Worm (Caenorhabditis elegans) whole organism, L4 larva: ENCODE measurements around the gene ZK822.1.

Source experiments
- aly-2 ChIP-seq: sonication (generic microtip); optimal IDR thresholded peaks from 2 replicates; lab custom pipeline; 2018; ENCODE audit warnings: missing biosample characterization, missing genetic modification characterization
- ama-1 ChIP-seq: fragments of 150-350 bp; optimal IDR thresholded peaks from 2 replicates; lab custom pipeline; 2014; ENCODE audit warnings: inconsistent platforms, mixed read lengths
- egl-27 ChIP-seq: sonication (generic microtip); optimal IDR thresholded peaks from 3 replicates; lab custom pipeline; 2017; ENCODE audit warnings: missing biosample characterization, missing genetic modification reagents, missing genetic modification characterization
- fkh-10 ChIP-seq: fragments of 150-350 bp; optimal IDR thresholded peaks from 2 replicates; lab custom pipeline; 2014; ENCODE audit warnings: missing biosample characterization, missing genetic modification reagents, missing genetic modification characterization
- fos-1 ChIP-seq: fragments of 150-350 bp; optimal IDR thresholded peaks from 2 replicates; lab custom pipeline; 2014; ENCODE audit warnings: missing biosample characterization, missing genetic modification characterization
- lsy-2 ChIP-seq, 2 experiments: fragments of 150-350 bp in 1 of 2; sonication (generic microtip) in 1 of 2; optimal IDR thresholded peaks; 2 replicates each; lab custom pipeline; 2014 to 2017; ENCODE audit warnings: missing biosample characterization in 2 of 2, missing genetic modification characterization in 2 of 2
- mdl-1 ChIP-seq, 2 experiments: fragments of 150-350 bp in 1 of 2; sonication (generic microtip) in 1 of 2; optimal IDR thresholded peaks; 2 replicates each; lab custom pipeline; 2014 to 2017; ENCODE audit warnings: missing biosample characterization in 2 of 2, missing genetic modification characterization in 2 of 2
- nhr-11 ChIP-seq: fragments of 150-350 bp; optimal IDR thresholded peaks from 2 replicates; lab custom pipeline; 2014; ENCODE audit warnings: missing biosample characterization, missing genetic modification characterization
- nhr-111 ChIP-seq: fragments of 200-800 bp; sonication (Bioruptor generic); optimal IDR thresholded peaks from 2 replicates; lab custom pipeline; 2018; ENCODE audit warnings: mild to moderate bottlenecking, missing genetic modification characterization, missing compliant biosample characterization
- nhr-28 ChIP-seq: fragments of 150-350 bp; optimal IDR thresholded peaks from 2 replicates; lab custom pipeline; 2014; ENCODE audit warnings: missing biosample characterization, missing genetic modification characterization
- nhr-77 ChIP-seq: fragments of 150-350 bp; optimal IDR thresholded peaks from 2 replicates; lab custom pipeline; 2014; ENCODE audit warnings: missing biosample characterization, missing genetic modification characterization
- pha-4 ChIP-seq, 2 experiments: fragments of 150-350 bp in 1 of 2; fragments of 200-800 bp in 1 of 2; sonication (Bioruptor generic) in 1 of 2; IDR thresholded peaks in 1 of 2; optimal IDR thresholded peaks in 1 of 2; 2 replicates each; pipeline versions ENCODE4 v1.3.6 to Lab custom; 2014 to 2022; ENCODE audit warnings: missing genetic modification characterization in 2 of 2, missing genetic modification reagents in 2 of 2, missing biosample characterization in 1 of 2, missing compliant biosample characterization in 1 of 2
- pqm-1 ChIP-seq: sonication (generic microtip); optimal IDR thresholded peaks from 2 replicates; lab custom pipeline; 2017; ENCODE audit warnings: missing biosample characterization, missing genetic modification characterization
- snpc-4 ChIP-seq: fragments of 150-350 bp; optimal IDR thresholded peaks from 2 replicates; lab custom pipeline; 2014; ENCODE audit warnings: missing biosample characterization, missing genetic modification characterization

ce11 chrIV:11952612-11953299 lies 30.8 kb upstream of the ZK822.1 start, which contains the start of gene gdh-1:
- TF ChIP-seq nhr-77 (tag; lab: Kevin White, UChicago) (no peak), ama-1 (lab: Kevin White, UChicago) (peak; percentile 84), fos-1 (tag; lab: Kevin White, UChicago) (no peak), nhr-111 (GFP tag; lab: Kevin White, UChicago) (no peak), egl-27 (tag; lab: Kevin White, UChicago) (no peak), pqm-1 (tag; lab: Kevin White, UChicago) (peak; percentile 5), aly-2 (no peak), lsy-2 (tag; optimal IDR thresholded peaks at IDR 0.05; lab: Kevin White, UChicago) (peak in 1 of 2 experiments; percentile 56), fkh-10 (GFP tag; lab: Kevin White, UChicago) (no peak), snpc-4 (tag; lab: Kevin White, UChicago) (no peak), pha-4 (GFP tag; IDR thresholded peaks at IDR 0.05; lab: Robert Waterston, UW) (no peak), pha-4 (tag; optimal IDR thresholded peaks at IDR 0.05; lab: Kevin White, UChicago) (peak; percentile 35), nhr-11 (tag; lab: Kevin White, UChicago) (no peak), mdl-1 (tag; optimal IDR thresholded peaks at IDR 0.05; lab: Kevin White, UChicago) (peak in 1 of 2 experiments; percentile 58), nhr-28 (tag; lab: Kevin White, UChicago) (peak; percentile 74)
